Fruit fly (Drosophila melanogaster) whole organism, pupa: ENCODE measurements around the gene CG11581.

Source experiments
- CG10348 ChIP-seq: fragments of 200-800 bp; sonication (Bioruptor generic); IDR thresholded peaks from 2 replicates; pipeline ENCODE4 v1.3.6; 2022; ENCODE audit warnings: missing biosample characterization, missing genetic modification characterization
- CG12605 ChIP-seq: fragments of 200-800 bp; sonication (Bioruptor generic); IDR thresholded peaks from 2 replicates; pipeline ENCODE4 v1.3.6; 2022; ENCODE audit warnings: missing biosample characterization, missing genetic modification characterization
- CG13204 ChIP-seq: fragments of 200-800 bp; sonication (Bioruptor generic); optimal IDR thresholded peaks from 2 replicates; lab custom pipeline; 2018; ENCODE audit warnings: missing biosample characterization, mild to moderate bottlenecking, missing genetic modification characterization, moderate library complexity
- CG14655 ChIP-seq: fragments of 200-800 bp; sonication (Bioruptor generic); optimal IDR thresholded peaks from 3 replicates; lab custom pipeline; 2017; ENCODE audit warnings: mild to moderate bottlenecking, missing biosample characterization, missing genetic modification reagents, missing genetic modification characterization
- CG15710 ChIP-seq: fragments of 200-800 bp; sonication (Bioruptor generic); optimal IDR thresholded peaks from 2 replicates; lab custom pipeline; 2018; ENCODE audit warnings: missing biosample characterization, mild to moderate bottlenecking, missing genetic modification characterization, moderate library complexity
- CG17806 ChIP-seq: fragments of 200-800 bp; sonication (Bioruptor generic); optimal IDR thresholded peaks from 2 replicates; lab custom pipeline; 2018; ENCODE audit warnings: missing biosample characterization, mild to moderate bottlenecking, missing genetic modification characterization, moderate library complexity
- CG32121 ChIP-seq: fragments of 200-800 bp; sonication (Bioruptor generic); IDR thresholded peaks from 2 replicates; pipeline ENCODE4 v1.3.6; 2022; ENCODE audit warnings: missing biosample characterization, missing genetic modification characterization
- CG34367 ChIP-seq: fragments of 200-800 bp; sonication (Bioruptor generic); optimal IDR thresholded peaks from 2 replicates; lab custom pipeline; 2018; ENCODE audit warnings: missing biosample characterization, mild to moderate bottlenecking, missing genetic modification characterization
- CG4496 ChIP-seq: fragments of 200-800 bp; sonication (Bioruptor generic); IDR thresholded peaks from 3 replicates; pipeline ENCODE4 v1.3.6; 2022; ENCODE audit warnings: missing biosample characterization, missing genetic modification characterization
- CG8159 ChIP-seq: fragments of 200-800 bp; sonication (Bioruptor generic); optimal IDR thresholded peaks from 3 replicates; lab custom pipeline; 2018; ENCODE audit warnings: missing biosample characterization, mild to moderate bottlenecking, missing genetic modification characterization, moderate library complexity
- CG8301 ChIP-seq: fragments of 200-800 bp; sonication (Bioruptor generic); optimal IDR thresholded peaks from 2 replicates; lab custom pipeline; 2018; ENCODE audit warnings: missing biosample characterization, mild to moderate bottlenecking, missing genetic modification characterization
- CG9948 ChIP-seq: fragments of 200-800 bp; sonication (Bioruptor generic); optimal IDR thresholded peaks from 2 replicates; lab custom pipeline; 2018; ENCODE audit warnings: missing biosample characterization, mild to moderate bottlenecking, missing genetic modification characterization, moderate library complexity
- D1 ChIP-seq: fragments of 200-800 bp; sonication (Bioruptor generic); optimal IDR thresholded peaks from 2 replicates; lab custom pipeline; 2018; ENCODE audit warnings: missing biosample characterization, mild to moderate bottlenecking, missing genetic modification characterization, moderate library complexity
- EcR ChIP-seq: fragments of 200-800 bp; sonication (Bioruptor generic); optimal IDR thresholded peaks from 3 replicates; lab custom pipeline; 2019; ENCODE audit warnings: missing biosample characterization, missing genetic modification characterization, mild to moderate bottlenecking, moderate library complexity, missing genetic modification reagents
- Ets98B ChIP-seq: fragments of 200-800 bp; sonication (Bioruptor generic); IDR thresholded peaks from 2 replicates; pipeline ENCODE4 v1.3.6; 2022; ENCODE audit warnings: missing biosample characterization, missing genetic modification characterization
- Pif1A ChIP-seq: fragments of 200-800 bp; sonication (Bioruptor generic); optimal IDR thresholded peaks from 3 replicates; lab custom pipeline; 2016; ENCODE audit warnings: missing biosample characterization, missing genetic modification characterization
- Pif1B ChIP-seq: fragments of 200-800 bp; sonication (Bioruptor generic); optimal IDR thresholded peaks from 3 replicates; lab custom pipeline; 2016; ENCODE audit warnings: missing biosample characterization, missing genetic modification characterization
- Snoo ChIP-seq: fragments of 200-800 bp; sonication (Bioruptor generic); optimal IDR thresholded peaks from 3 replicates; lab custom pipeline; 2017; ENCODE audit warnings: missing biosample characterization, mild to moderate bottlenecking, missing genetic modification characterization, inconsistent platforms
- fd96Ca ChIP-seq: fragments of 200-800 bp; sonication (Bioruptor generic); IDR thresholded peaks from 3 replicates; pipeline ENCODE4 v1.3.6; 2022; ENCODE audit warnings: missing biosample characterization, missing genetic modification characterization
- gl ChIP-seq: fragments of 200-800 bp; sonication (Bioruptor generic); optimal IDR thresholded peaks from 2 replicates; lab custom pipeline; 2018; ENCODE audit warnings: missing biosample characterization, mild to moderate bottlenecking, missing genetic modification characterization
- rn ChIP-seq: fragments of 200-800 bp; sonication (Bioruptor generic); IDR thresholded peaks from 2 replicates; pipeline ENCODE4 v1.3.6; 2022; ENCODE audit warnings: missing biosample characterization, missing genetic modification characterization

Gene CG11581

dm6 chrX:14153689-14154088 is 23.0 kb upstream of the CG11581 start:
- TF ChIP-seq CG8159 (tag; lab: Kevin White, UChicago): peak; percentile 51
- TF ChIP-seq CG14655 (GFP tag; lab: Kevin White, UChicago): peak; percentile 67
- TF ChIP-seq CG13204 (GFP tag; lab: Kevin White, UChicago): no peak
- TF ChIP-seq CG34367: no peak
- no peak for TF ChIP-seq fd96Ca (GFP tag; lab: Robert Waterston, UW)
- no peak for TF ChIP-seq D1 (tag; lab: Kevin White, UChicago)
- TF ChIP-seq CG17806 (tag; lab: Kevin White, UChicago): peak; percentile 3
- no peak for TF ChIP-seq EcR
- no peak for TF ChIP-seq CG8301 (tag; lab: Kevin White, UChicago)
- no peak for TF ChIP-seq CG12605 (GFP tag; lab: Robert Waterston, UW)
- TF ChIP-seq CG9948 (tag; lab: Kevin White, UChicago): peak; percentile 53
- no peak for TF ChIP-seq CG10348 (GFP tag; lab: Robert Waterston, UW)
- TF ChIP-seq Pif1A (GFP tag; lab: Kevin White, UChicago): no peak
- no peak for TF ChIP-seq Ets98B
- no peak for TF ChIP-seq CG32121 (GFP tag; lab: Robert Waterston, UW)
- no peak for TF ChIP-seq CG4496 (GFP tag; lab: Robert Waterston, UW)
- no peak for TF ChIP-seq Pif1B (GFP tag; lab: Kevin White, UChicago)
- TF ChIP-seq CG15710 (tag; lab: Kevin White, UChicago): peak; percentile 33
- no peak for TF ChIP-seq gl (tag; lab: Kevin White, UChicago)
- TF ChIP-seq Snoo (tag; lab: Kevin White, UChicago): no peak
- TF ChIP-seq rn: no peak

- TF ChIP-seq CG14655 (GFP tag; lab: Kevin White, UChicago) (peak; percentile 13), D1 (tag; lab: Kevin White, UChicago) (no peak), CG4496 (GFP tag; lab: Robert Waterston, UW) (0 out of 3 replicates have a peak, but pooled peaks have one; percentile 47), Snoo (tag; lab: Kevin White, UChicago) (no peak)
These were observed 7.6 kb upstream of the CG11581 start, which contains the start of gene CG12480 for dm6 chrX:14169068-14169642. Gene CG12480, plus strand, starts transcription at chrX:14169592.

- TF ChIP-seq fd96Ca (GFP tag; lab: Robert Waterston, UW) (no peak), Pif1B (GFP tag; lab: Kevin White, UChicago) (no peak), Pif1A (GFP tag; lab: Kevin White, UChicago) (no peak), CG14655 (GFP tag; lab: Kevin White, UChicago) (no peak), CG8159 (tag; lab: Kevin White, UChicago) (no peak), CG12605 (GFP tag; lab: Robert Waterston, UW) (no peak), rn (no peak), gl (tag; lab: Kevin White, UChicago) (no peak), Snoo (tag; lab: Kevin White, UChicago) (no peak), CG4496 (GFP tag; lab: Robert Waterston, UW) (no peak), CG10348 (GFP tag; lab: Robert Waterston, UW) (no peak), EcR (no peak), CG17806 (tag; lab: Kevin White, UChicago) (no peak), CG13204 (GFP tag; lab: Kevin White, UChicago) (no peak)
These were observed 4.2 kb upstream of the CG11581 start, which contains the start of gene betaNACtes1 for dm6 chrX:14172524-14172923. Gene betaNACtes1, minus strand, starts transcription at chrX:14172624.

dm6 chrX:14173654-14174053 is 3.1 kb upstream of the CG11581 start:
- TF ChIP-seq CG13204 (GFP tag; lab: Kevin White, UChicago): no peak
- no peak for TF ChIP-seq CG14655 (GFP tag; lab: Kevin White, UChicago)

- TF ChIP-seq CG13204 (GFP tag; lab: Kevin White, UChicago) (peak; percentile 26), gl (tag; lab: Kevin White, UChicago) (no peak), CG32121 (GFP tag; lab: Robert Waterston, UW) (no peak)
These were observed 2.3 kb upstream of the CG11581 start, which contains the start of gene CG1368 for dm6 chrX:14174456-14174855. Gene CG1368, plus strand, starts transcription at chrX:14174756.

- no peak for TF ChIP-seq gl (tag; lab: Kevin White, UChicago)
- TF ChIP-seq rn: no peak
- TF ChIP-seq CG10348 (GFP tag; lab: Robert Waterston, UW): no peak
- TF ChIP-seq Ets98B: no peak
- no peak for TF ChIP-seq CG8159 (tag; lab: Kevin White, UChicago)
- TF ChIP-seq CG13204 (GFP tag; lab: Kevin White, UChicago): no peak
- TF ChIP-seq fd96Ca (GFP tag; lab: Robert Waterston, UW): no peak
- no peak for TF ChIP-seq CG32121 (GFP tag; lab: Robert Waterston, UW)
- TF ChIP-seq CG17806 (tag; lab: Kevin White, UChicago): no peak
- TF ChIP-seq CG14655 (GFP tag; lab: Kevin White, UChicago): no peak
- TF ChIP-seq, all 21 proteins: peak for 0
These were observed 1.1 kb upstream of the CG11581 start for dm6 chrX:14175663-14176062.
